Worm (Caenorhabditis elegans): ENCODE results near the gene C03A3.3.

The C03A3.3 gene

ce11 chrX:11268970-11269369 lies at the start of gene C03A3.3:
Gene C03A3.3, minus strand, starts transcription at chrX:11269070.
- TF ChIP-seq sptf-1 (tag; optimal IDR thresholded peaks at IDR 0.05): no peak
- TF ChIP-seq nhr-2 (tag; optimal IDR thresholded peaks at IDR 0.05): no peak
- no peak for TF ChIP-seq zip-8 (tag; optimal IDR thresholded peaks at IDR 0.05)
- no peak for TF ChIP-seq ceh-39 (tag; optimal IDR thresholded peaks at IDR 0.05)
- TF ChIP-seq nhr-12 (tag; optimal IDR thresholded peaks at IDR 0.05): no peak
- TF ChIP-seq unc-120 (tag; optimal IDR thresholded peaks at IDR 0.05; ENCODE audit: poor library complexity, severe bottlenecking): no peak
- no peak for TF ChIP-seq hlh-1 (tag; optimal IDR thresholded peaks at IDR 0.05)
- no peak for TF ChIP-seq sem-2 (GFP tag; optimal IDR thresholded peaks at IDR 0.05)
- TF ChIP-seq lin-32 (GFP tag; optimal IDR thresholded peaks at IDR 0.05): no peak
- no peak for TF ChIP-seq bed-3 (GFP tag; optimal IDR thresholded peaks at IDR 0.05)
- no peak for TF ChIP-seq nhr-76 (tag; optimal IDR thresholded peaks at IDR 0.05)
- TF ChIP-seq nhr-28 (tag; optimal IDR thresholded peaks at IDR 0.05): no peak
- TF ChIP-seq lin-13 (tag; optimal IDR thresholded peaks at IDR 0.05): no peak
- TF ChIP-seq lsy-2 (tag; optimal IDR thresholded peaks at IDR 0.05): no peak
- no peak for TF ChIP-seq mls-2 (tag; optimal IDR thresholded peaks at IDR 0.05)
- no peak for TF ChIP-seq ztf-11 (tag; optimal IDR thresholded peaks at IDR 0.05)

- TF ChIP-seq ceh-39 (tag; optimal IDR thresholded peaks at IDR 0.05) (no peak), zip-8 (tag; optimal IDR thresholded peaks at IDR 0.05) (no peak), tbx-8 (GFP tag; optimal IDR thresholded peaks at IDR 0.05) (no peak), mab-5 (tag; optimal IDR thresholded peaks at IDR 0.05) (no peak), elt-3 (tag; optimal IDR thresholded peaks at IDR 0.05) (no peak), M03D4.4 (tag; optimal IDR thresholded peaks at IDR 0.05) (no peak), ces-1 (GFP tag; optimal IDR thresholded peaks at IDR 0.05) (no peak), mep-1 (tag; optimal IDR thresholded peaks at IDR 0.05) (no peak), lin-13 (tag; optimal IDR thresholded peaks at IDR 0.05) (no peak), cnd-1 (tag; optimal IDR thresholded peaks at IDR 0.05) (no peak)
Observed at ce11 chrX:11317939-11318338, 49.1 kb upstream of the C03A3.3 start, which contains the start of gene hizr-1. Gene hizr-1, plus strand, starts transcription at chrX:11318278.

ce11 chrX:11316750-11317149 lies 47.9 kb upstream of the C03A3.3 start, which contains the start of gene nlp-57:
Gene nlp-57, plus strand, starts transcription at chrX:11317050.
- TF ChIP-seq snpc-4 (tag; optimal IDR thresholded peaks at IDR 0.05): no peak
- no peak for TF ChIP-seq mls-2 (tag; optimal IDR thresholded peaks at IDR 0.05)

- no peak for TF ChIP-seq mep-1 (tag; optimal IDR thresholded peaks at IDR 0.05)
- no peak for TF ChIP-seq nhr-12 (tag; optimal IDR thresholded peaks at IDR 0.05)
- no peak for TF ChIP-seq elt-3 (tag; optimal IDR thresholded peaks at IDR 0.05)
- TF ChIP-seq flh-1 (GFP tag; optimal IDR thresholded peaks at IDR 0.05): no peak
- TF ChIP-seq ham-2 (GFP tag; optimal IDR thresholded peaks at IDR 0.05): no peak
- no peak for TF ChIP-seq ceh-83 (GFP tag; optimal IDR thresholded peaks at IDR 0.05)
- no peak for TF ChIP-seq tbx-8 (GFP tag; optimal IDR thresholded peaks at IDR 0.05)
- TF ChIP-seq bed-3 (GFP tag; optimal IDR thresholded peaks at IDR 0.05): no peak
- TF ChIP-seq unc-120 (tag; optimal IDR thresholded peaks at IDR 0.05; ENCODE audit: poor library complexity, severe bottlenecking): no peak
- TF ChIP-seq snpc-4 (tag; optimal IDR thresholded peaks at IDR 0.05): no peak
- no peak for TF ChIP-seq zip-8 (tag; optimal IDR thresholded peaks at IDR 0.05)
- TF ChIP-seq sptf-1 (tag; optimal IDR thresholded peaks at IDR 0.05): no peak
Observed at ce11 chrX:11315392-11315791, 46.5 kb upstream of the C03A3.3 start, which contains the start of gene F08G12.11. Gene F08G12.11, minus strand, starts transcription at chrX:11315572.

- TF ChIP-seq mls-2 (tag; optimal IDR thresholded peaks at IDR 0.05) (no peak), sptf-1 (tag; optimal IDR thresholded peaks at IDR 0.05) (no peak), ceh-83 (GFP tag; optimal IDR thresholded peaks at IDR 0.05) (no peak), unc-120 (tag; optimal IDR thresholded peaks at IDR 0.05; ENCODE audit: poor library complexity, severe bottlenecking) (no peak), lin-13 (tag; optimal IDR thresholded peaks at IDR 0.05) (no peak), unc-39 (tag; optimal IDR thresholded peaks at IDR 0.05) (no peak), mab-5 (tag; optimal IDR thresholded peaks at IDR 0.05) (no peak), ztf-11 (tag; optimal IDR thresholded peaks at IDR 0.05) (no peak), nhr-28 (tag; optimal IDR thresholded peaks at IDR 0.05) (no peak), ces-1 (GFP tag; optimal IDR thresholded peaks at IDR 0.05) (no peak), snpc-4 (tag; optimal IDR thresholded peaks at IDR 0.05) (no peak), nhr-12 (tag; optimal IDR thresholded peaks at IDR 0.05) (no peak), nhr-2 (tag; optimal IDR thresholded peaks at IDR 0.05) (no peak), bed-3 (GFP tag; optimal IDR thresholded peaks at IDR 0.05) (no peak), ceh-39 (tag; optimal IDR thresholded peaks at IDR 0.05) (no peak), nhr-237 (tag; optimal IDR thresholded peaks at IDR 0.05) (no peak), ceh-43 (GFP tag; optimal IDR thresholded peaks at IDR 0.05) (no peak), unc-62 (GFP tag; optimal IDR thresholded peaks at IDR 0.05) (no peak)
Observed at ce11 chrX:11310285-11310838, 41.5 kb upstream of the C03A3.3 start, which contains the start of gene F08G12.5. Gene F08G12.5, minus strand, starts transcription at chrX:11310285.

Measured in whole organism, mixed stage, embryonic.